Fruit fly (Drosophila melanogaster) whole organism, embryonic: ENCODE results near the gene CG2129.

Experiments used
- CG12219 ChIP-seq: fragments of 200-800 bp; sonication (Bioruptor generic); optimal IDR thresholded peaks from 3 replicates; lab custom pipeline; 2018; ENCODE audit warnings: missing biosample characterization, mild to moderate bottlenecking, missing genetic modification characterization
- CHES-1-like ChIP-seq: fragments of 200-800 bp; sonication (Bioruptor generic); optimal IDR thresholded peaks from 2 replicates; lab custom pipeline; 2016; ENCODE audit warnings: missing biosample characterization, missing genetic modification characterization
- Meics ChIP-seq: fragments of 200-800 bp; sonication (Bioruptor generic); optimal IDR thresholded peaks from 2 replicates; lab custom pipeline; 2017; ENCODE audit warnings: missing biosample characterization, mild to moderate bottlenecking, missing genetic modification characterization
- cg ChIP-seq: fragments of 200-800 bp; sonication (Bioruptor generic); optimal IDR thresholded peaks from 3 replicates; lab custom pipeline; 2019; ENCODE audit warnings: missing biosample characterization, mild to moderate bottlenecking, missing genetic modification characterization, moderate library complexity
- exex ChIP-seq: fragments of 200-800 bp; sonication (Bioruptor generic); optimal IDR thresholded peaks from 4 replicates; lab custom pipeline; 2018; ENCODE audit warnings: missing biosample characterization, mild to moderate bottlenecking, missing genetic modification characterization, moderate library complexity
- ham ChIP-seq: fragments of 200-800 bp; sonication (Bioruptor generic); IDR thresholded peaks from 2 replicates; pipeline ENCODE4 v1.3.6; 2022; ENCODE audit warnings: missing biosample characterization, missing genetic modification characterization
- mam ChIP-seq: fragments of 200-800 bp; sonication (Bioruptor generic); optimal IDR thresholded peaks from 3 replicates; lab custom pipeline; 2016; ENCODE audit warnings: missing biosample characterization, missing genetic modification characterization
- sob ChIP-seq: fragments of 200-800 bp; sonication (Bioruptor generic); IDR thresholded peaks from 2 replicates; pipeline ENCODE4 v1.3.6; 2022; ENCODE audit warnings: missing biosample characterization, missing genetic modification characterization

DNA sequence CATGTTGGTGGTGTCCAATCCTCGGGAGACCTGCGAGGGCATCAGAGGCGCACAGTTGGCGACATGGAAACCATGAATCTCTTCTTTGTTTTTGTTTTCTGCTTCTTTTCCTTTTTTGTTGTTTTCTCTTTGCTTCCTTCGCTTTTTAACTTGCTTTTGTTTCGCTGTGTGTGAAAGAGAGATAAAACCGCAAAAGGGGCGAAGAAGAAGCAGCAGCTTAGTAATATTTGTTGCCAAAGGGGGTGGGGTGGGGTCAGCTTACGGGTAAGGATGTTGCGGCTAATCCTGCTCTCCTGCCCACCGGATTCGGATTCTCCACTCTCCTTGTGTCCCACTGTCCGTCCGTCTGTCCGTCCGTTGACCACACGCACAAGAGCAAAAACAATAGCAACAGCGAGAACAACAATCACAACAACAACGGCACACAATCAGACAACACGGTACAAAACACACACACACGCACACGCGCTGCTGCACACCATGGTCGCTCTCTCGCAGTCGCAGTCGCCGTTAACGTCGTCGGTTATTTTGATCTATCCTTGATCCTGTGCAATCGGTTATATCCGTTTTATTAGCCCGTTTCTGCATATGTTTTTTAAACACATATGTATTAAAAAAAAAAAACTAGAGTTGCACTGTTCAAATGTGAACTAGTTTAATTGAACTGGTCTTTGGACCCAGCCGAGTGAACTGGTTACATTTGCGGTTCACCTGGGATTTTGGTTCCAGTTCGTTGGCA lies 30.8 kb downstream of the CG2129 start:
- TF ChIP-seq ham (GFP tag; lab: Robert Waterston, UW) (no peak), CG12219 (no peak), cg (peak; percentile 74), Meics (GFP tag; lab: Kevin White, UChicago) (no peak), mam (GFP tag; lab: Kevin White, UChicago) (no peak), sob (GFP tag; lab: Robert Waterston, UW) (no peak), exex (tag; lab: Kevin White, UChicago) (no peak), CHES-1-like (no peak)
